Fruit fly (Drosophila melanogaster) whole organism: ENCODE data around the gene Elp4.

Source experiments
- CG8478 ChIP-seq: fragments of >200 bp; optimal IDR thresholded peaks from 2 replicates; lab custom pipeline; 2018; ENCODE audit warnings: inconsistent platforms
- Dll ChIP-seq: fragments of >200 bp; optimal IDR thresholded peaks from 2 replicates; lab custom pipeline; 2017
- EcR ChIP-seq, 2 experiments: fragments of >200 bp; optimal IDR thresholded peaks; 2 replicates each; lab custom pipeline; 2017; ENCODE audit warnings: missing biosample characterization in 2 of 2, missing genetic modification characterization in 2 of 2, missing genetic modification reagents in 2 of 2
- psq ChIP-seq: fragments of >200 bp; optimal IDR thresholded peaks from 2 replicates; lab custom pipeline; 2017

DNA sequence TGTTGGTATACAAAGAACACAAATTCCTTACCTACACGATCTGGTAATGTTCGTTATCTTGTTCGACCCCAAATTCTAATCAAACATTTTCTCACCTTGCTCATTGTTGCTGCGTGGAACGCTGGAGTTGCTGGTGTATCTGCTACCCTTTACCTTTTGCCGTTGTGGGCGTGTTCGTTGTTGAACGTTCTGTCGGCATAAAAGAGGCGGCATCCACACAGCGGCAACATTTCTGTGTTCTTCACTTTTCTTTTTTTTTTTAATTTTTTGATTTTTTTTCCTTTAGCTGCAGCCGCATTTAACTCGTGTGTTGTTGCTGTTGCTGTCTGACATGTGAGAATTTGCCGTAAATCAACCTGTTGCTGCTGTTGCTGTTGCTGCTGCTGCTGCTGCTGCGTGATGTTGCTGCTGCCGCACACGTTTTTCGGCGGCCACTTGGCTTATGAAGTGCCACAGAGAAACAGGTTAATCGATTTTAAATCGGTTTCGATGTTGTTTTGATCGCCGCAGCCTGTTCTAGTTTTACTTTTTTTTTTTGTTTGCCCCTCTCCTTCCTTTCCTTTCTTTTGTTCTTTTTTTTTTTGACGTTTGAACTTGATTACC lies 34.1 kb upstream of the Elp4 start:
- TF ChIP-seq psq (lab: Kevin White, UChicago) = no peak
- TF ChIP-seq Dll (lab: Kevin White, UChicago) = no peak
- TF ChIP-seq EcR (GFP tag; optimal IDR thresholded peaks at IDR 0.05; lab: Kevin White, UChicago) = no peak
- no peak for TF ChIP-seq CG8478 (lab: Kevin White, UChicago)
